Fruit fly (Drosophila melanogaster): ENCODE data around the gene PIG-C.

DNA sequence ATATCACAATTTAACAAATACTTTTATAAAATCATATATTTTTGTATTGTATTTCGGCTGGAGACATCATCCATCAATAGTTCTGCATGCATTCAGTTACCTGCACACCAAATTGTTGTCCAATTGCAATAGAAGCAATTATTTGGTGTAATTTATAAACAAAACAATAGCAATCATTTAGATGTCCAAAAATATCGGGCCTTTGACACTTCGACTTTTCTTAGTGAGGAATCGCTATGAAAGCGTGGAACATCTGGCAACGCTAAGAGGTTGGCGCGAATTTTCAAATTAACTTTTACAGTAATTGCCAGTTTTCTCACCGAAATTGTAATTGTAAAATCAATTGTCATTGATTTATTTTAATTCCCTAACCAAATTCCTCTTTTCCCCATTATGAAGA is 15.8 kb upstream of the PIG-C start, which contains the start of gene CG14969:
- TF ChIP-seq psq (optimal IDR thresholded peaks at IDR 0.05) = no peak
- TF ChIP-seq ttk (optimal IDR thresholded peaks at IDR 0.05) = no peak
- no peak for TF ChIP-seq Sin3A (optimal IDR thresholded peaks at IDR 0.05)
